Worm (Caenorhabditis elegans) whole organism, L4 larva: ENCODE measurements around the gene parg-1.

Source experiments
- ZK546.5 ChIP-seq, 2 experiments: sonication (generic microtip); optimal IDR thresholded peaks; 2 replicates each; lab custom pipeline; 2017; ENCODE audit warnings: missing biosample characterization in 2 of 2, missing genetic modification characterization in 2 of 2
- ama-1 ChIP-seq: fragments of 150-350 bp; optimal IDR thresholded peaks from 2 replicates; lab custom pipeline; 2014; ENCODE audit warnings: inconsistent platforms, mixed read lengths
- ceh-32 ChIP-seq: sonication (generic microtip); optimal IDR thresholded peaks from 2 replicates; lab custom pipeline; 2016; ENCODE audit warnings: mild to moderate bottlenecking, missing genetic modification characterization, missing compliant biosample characterization; ENCODE audit not compliant: poor library complexity
- ceh-82 ChIP-seq: sonication (generic microtip); optimal IDR thresholded peaks from 2 replicates; lab custom pipeline; 2017; ENCODE audit warnings: missing biosample characterization, missing genetic modification characterization
- egl-27 ChIP-seq: sonication (generic microtip); optimal IDR thresholded peaks from 3 replicates; lab custom pipeline; 2017; ENCODE audit warnings: missing biosample characterization, missing genetic modification reagents, missing genetic modification characterization
- hlh-30 ChIP-seq: sonication (generic microtip); optimal IDR thresholded peaks from 2 replicates; lab custom pipeline; 2017; ENCODE audit warnings: antibody characterized with exemption, mild to moderate bottlenecking, missing genetic modification characterization, missing compliant biosample characterization; ENCODE audit not compliant: insufficient read depth
- jun-1 ChIP-seq: fragments of 150-350 bp; optimal IDR thresholded peaks from 2 replicates; lab custom pipeline; 2014; ENCODE audit warnings: missing biosample characterization, missing genetic modification reagents, missing genetic modification characterization
- lsy-2 ChIP-seq, 2 experiments: fragments of 150-350 bp in 1 of 2; sonication (generic microtip) in 1 of 2; optimal IDR thresholded peaks; 2 replicates each; lab custom pipeline; 2014 to 2017; ENCODE audit warnings: missing biosample characterization in 2 of 2, missing genetic modification characterization in 2 of 2
- mep-1 ChIP-seq: fragments of 150-350 bp; sonication (generic microtip); optimal IDR thresholded peaks from 3 replicates; lab custom pipeline; 2014; ENCODE audit warnings: missing biosample characterization, missing genetic modification characterization
- nhr-25 ChIP-seq: sonication (generic microtip); optimal IDR thresholded peaks from 2 replicates; lab custom pipeline; 2017; ENCODE audit warnings: missing genetic modification characterization, mild to moderate bottlenecking, missing compliant biosample characterization, antibody characterized with exemption, moderate library complexity, borderline replicate concordance; ENCODE audit not compliant: insufficient read depth
- nhr-6 ChIP-seq: fragments of 150-350 bp; optimal IDR thresholded peaks from 2 replicates; lab custom pipeline; 2014; ENCODE audit warnings: missing biosample characterization, missing genetic modification characterization
- pha-4 ChIP-seq, 2 experiments: fragments of 150-350 bp in 1 of 2; fragments of 200-800 bp in 1 of 2; sonication (Bioruptor generic) in 1 of 2; IDR thresholded peaks in 1 of 2; optimal IDR thresholded peaks in 1 of 2; 2 replicates each; pipeline versions ENCODE4 v1.3.6 to Lab custom; 2014 to 2022; ENCODE audit warnings: missing genetic modification characterization in 2 of 2, missing genetic modification reagents in 2 of 2, missing biosample characterization in 1 of 2, missing compliant biosample characterization in 1 of 2
- skn-1 ChIP-seq: fragments of 150-350 bp; optimal IDR thresholded peaks from 2 replicates; lab custom pipeline; 2014; ENCODE audit warnings: missing biosample characterization, missing genetic modification characterization
- snpc-4 ChIP-seq: fragments of 150-350 bp; optimal IDR thresholded peaks from 2 replicates; lab custom pipeline; 2014; ENCODE audit warnings: missing biosample characterization, missing genetic modification characterization

ce11 chrIV:8754146-8754545 is 8.1 kb downstream of the parg-1 start:
- TF ChIP-seq ceh-82 (tag; lab: Kevin White, UChicago), result no peak
- TF ChIP-seq egl-27 (tag; lab: Kevin White, UChicago), result no peak
- TF ChIP-seq skn-1 (tag; lab: Kevin White, UChicago), result no peak
- TF ChIP-seq ceh-32 (tag; lab: Kevin White, UChicago), result no peak
- no peak for TF ChIP-seq mep-1 (tag; lab: Kevin White, UChicago)
- no peak for TF ChIP-seq jun-1 (tag; lab: Kevin White, UChicago)
- no peak for TF ChIP-seq snpc-4 (tag; lab: Kevin White, UChicago)
- no peak for TF ChIP-seq pha-4 (GFP tag; IDR thresholded peaks at IDR 0.05; lab: Robert Waterston, UW)
- no peak for TF ChIP-seq pha-4 (tag; optimal IDR thresholded peaks at IDR 0.05; lab: Kevin White, UChicago)
- TF ChIP-seq ama-1 (lab: Kevin White, UChicago), result no peak
- no peak for TF ChIP-seq hlh-30 (tag; lab: Kevin White, UChicago)
- no peak for TF ChIP-seq lsy-2 (tag; optimal IDR thresholded peaks at IDR 0.05; lab: Kevin White, UChicago)
- TF ChIP-seq nhr-25 (tag; lab: Kevin White, UChicago), result no peak
- no peak for TF ChIP-seq nhr-6 (tag; lab: Kevin White, UChicago)
- no peak for TF ChIP-seq ZK546.5 (tag; optimal IDR thresholded peaks at IDR 0.05; lab: Kevin White, UChicago)
